Worm (Caenorhabditis elegans) whole organism, L1 larva: ENCODE results near the gene pxf-1.

Experiments used
- ama-1 ChIP-seq: fragments of 150-350 bp; optimal IDR thresholded peaks from 2 replicates; lab custom pipeline; 2014
- lin-39 ChIP-seq: fragments of 150-350 bp; optimal IDR thresholded peaks from 2 replicates; lab custom pipeline; 2014; ENCODE audit warnings: missing biosample characterization, missing genetic modification reagents, missing genetic modification characterization
- nhr-12 ChIP-seq: sonication (generic microtip); optimal IDR thresholded peaks from 2 replicates; lab custom pipeline; 2017; ENCODE audit warnings: missing biosample characterization, missing genetic modification characterization
- nhr-19 ChIP-seq: fragments of 200-800 bp; sonication (Bioruptor generic); conservative IDR thresholded peaks from 2 replicates; pipeline ENCODE4 v1.3.6; 2022; ENCODE audit warnings: missing genetic modification characterization, missing compliant biosample characterization
- pag-3 ChIP-seq: sonication (generic microtip); optimal IDR thresholded peaks from 2 replicates; lab custom pipeline; 2017; ENCODE audit warnings: missing genetic modification characterization, mild to moderate bottlenecking, missing compliant biosample characterization, antibody characterized with exemption, borderline replicate concordance; ENCODE audit not compliant: insufficient read depth

DNA sequence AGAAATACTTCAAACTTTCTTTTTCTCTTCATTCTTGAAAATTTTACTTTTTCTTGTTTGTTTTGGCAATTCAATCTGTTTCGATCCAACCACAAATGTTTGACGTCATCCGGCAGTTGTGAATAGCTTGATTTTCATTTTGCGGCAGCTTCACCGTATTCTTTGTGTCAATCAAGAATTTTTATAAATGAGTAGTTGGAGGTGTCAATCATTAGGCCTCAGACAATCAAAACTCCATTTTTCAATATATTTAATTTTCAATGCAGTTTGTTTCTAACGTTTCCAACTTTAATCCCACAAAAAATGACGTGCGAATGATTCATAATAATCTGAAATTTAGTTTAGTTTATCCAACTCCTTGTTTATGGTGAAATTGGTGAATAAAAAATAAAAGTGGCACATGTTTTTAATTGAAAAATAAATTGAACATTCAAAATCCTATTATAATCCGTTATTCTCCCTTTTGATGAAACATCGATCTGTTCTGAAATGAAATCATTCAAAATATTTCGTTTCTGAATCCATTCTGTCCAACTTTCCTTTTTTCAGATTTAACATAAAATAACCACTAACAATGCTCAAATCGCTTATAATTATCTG is 16.6 kb downstream of the pxf-1 start, which contains the start of gene ttr-53:
- TF ChIP-seq pag-3 = no peak
- no peak for TF ChIP-seq lin-39 (tag; lab: Kevin White, UChicago)
- TF ChIP-seq nhr-12 = no peak
- TF ChIP-seq ama-1 (lab: Kevin White, UChicago) = no peak
- TF ChIP-seq nhr-19 (GFP tag; lab: Robert Waterston, UW) = no peak
